Worm (Caenorhabditis elegans) whole organism, late embryonic: ENCODE results near the gene srx-88.

Source experiments
- ceh-24 ChIP-seq: sonication (generic microtip); optimal IDR thresholded peaks from 2 replicates; lab custom pipeline; 2016; ENCODE audit warnings: mild to moderate bottlenecking, missing genetic modification characterization, missing compliant biosample characterization
- ceh-30 ChIP-seq: fragments of 150-350 bp; optimal IDR thresholded peaks from 2 replicates; lab custom pipeline; 2014; ENCODE audit warnings: missing biosample characterization, missing genetic modification characterization
- ceh-34 ChIP-seq: sonication (generic microtip); optimal IDR thresholded peaks from 2 replicates; lab custom pipeline; 2016; ENCODE audit warnings: mild to moderate bottlenecking, missing genetic modification characterization, missing compliant biosample characterization
- dmd-4 ChIP-seq: sonication (generic microtip); optimal IDR thresholded peaks from 2 replicates; lab custom pipeline; 2016; ENCODE audit warnings: borderline replicate concordance, missing genetic modification characterization, missing compliant biosample characterization
- elt-2 ChIP-seq: sonication (generic microtip); optimal IDR thresholded peaks from 2 replicates; lab custom pipeline; 2016; ENCODE audit warnings: missing genetic modification reagents, missing genetic modification characterization, missing compliant biosample characterization
- elt-4 ChIP-seq: sonication (generic microtip); optimal IDR thresholded peaks from 2 replicates; lab custom pipeline; 2016; ENCODE audit warnings: missing genetic modification characterization, missing compliant biosample characterization
- hlh-30 ChIP-seq: sonication (generic microtip); optimal IDR thresholded peaks from 2 replicates; lab custom pipeline; 2017; ENCODE audit warnings: antibody characterized with exemption, missing genetic modification characterization, missing compliant biosample characterization; ENCODE audit not compliant: insufficient read depth
- nhr-11 ChIP-seq: fragments of 150-350 bp; optimal IDR thresholded peaks from 2 replicates; lab custom pipeline; 2014; ENCODE audit warnings: missing biosample characterization, missing genetic modification characterization
- sox-4 ChIP-seq: sonication (generic microtip); optimal IDR thresholded peaks from 2 replicates; lab custom pipeline; 2017; ENCODE audit warnings: mild to moderate bottlenecking, missing genetic modification characterization, inconsistent platforms, missing compliant biosample characterization
- unc-86 ChIP-seq: sonication (generic microtip); optimal IDR thresholded peaks from 2 replicates; lab custom pipeline; 2016; ENCODE audit warnings: missing genetic modification characterization, missing compliant biosample characterization

- TF ChIP-seq sox-4 (tag; lab: Kevin White, UChicago) (no peak), dmd-4 (tag; lab: Kevin White, UChicago) (no peak), unc-86 (no peak), elt-2 (tag; lab: Kevin White, UChicago) (no peak), nhr-11 (tag; lab: Kevin White, UChicago) (no peak), elt-4 (tag; lab: Kevin White, UChicago) (no peak), ceh-34 (tag; lab: Kevin White, UChicago) (no peak), hlh-30 (tag; lab: Kevin White, UChicago) (no peak), ceh-24 (tag; lab: Kevin White, UChicago) (no peak), ceh-30 (no peak)
Measured at ce11 chrV:11539502-11539901, 43.8 kb upstream of the srx-88 start.
